Worm (Caenorhabditis elegans): ENCODE data around the gene lron-15.

- TF ChIP-seq lsy-2 (tag; optimal IDR thresholded peaks at IDR 0.05) (no peak), elt-1 (tag; optimal IDR thresholded peaks at IDR 0.05; ENCODE audit: borderline replicate concordance, insufficient read depth) (no peak)
Measured at ce11 chrII:6573677-6574076, 29.0 kb upstream of the lron-15 start, which contains the start of gene sra-28.
